Worm (Caenorhabditis elegans) whole organism, midembryonic: Measurements from ENCODE around the gene C53D6.4.

Source experiments
- T22C8.4 ChIP-seq: fragments of 200-800 bp; sonication (Bioruptor generic); IDR thresholded peaks from 2 replicates; pipeline ENCODE4 v1.3.6; 2022; ENCODE audit warnings: missing genetic modification characterization, missing compliant biosample characterization
- cog-1 ChIP-seq: sonication (generic microtip); optimal IDR thresholded peaks from 2 replicates; lab custom pipeline; 2016; ENCODE audit warnings: missing genetic modification characterization, missing compliant biosample characterization
- flt-1 ChIP-seq: fragments of 200-800 bp; sonication (Bioruptor generic); IDR thresholded peaks from 2 replicates; pipeline ENCODE4 v1.3.6; 2022; ENCODE audit warnings: missing genetic modification characterization, missing compliant biosample characterization
- klf-2 ChIP-seq: fragments of 200-800 bp; sonication (Bioruptor generic); conservative IDR thresholded peaks from 2 replicates; pipeline ENCODE4 v1.3.6; 2022; ENCODE audit warnings: missing genetic modification reagents, missing genetic modification characterization, missing compliant biosample characterization
- med-1 ChIP-seq: sonication (generic microtip); optimal IDR thresholded peaks from 2 replicates; lab custom pipeline; 2017; ENCODE audit warnings: missing genetic modification characterization, mild to moderate bottlenecking, missing compliant biosample characterization, antibody characterized with exemption, missing genetic modification reagents; ENCODE audit not compliant: insufficient read depth
- ref-1 ChIP-seq: fragments of 200-800 bp; sonication (Bioruptor generic); conservative IDR thresholded peaks from 2 replicates; pipeline ENCODE4 v1.3.6; 2022; ENCODE audit warnings: missing genetic modification reagents, missing genetic modification characterization, missing compliant biosample characterization
- tab-1 ChIP-seq: fragments of 200-800 bp; sonication (Bioruptor generic); IDR thresholded peaks from 2 replicates; pipeline ENCODE4 v1.3.6; 2022; ENCODE audit warnings: missing genetic modification characterization, missing compliant biosample characterization
- ztf-23 ChIP-seq: fragments of 200-800 bp; sonication (Bioruptor generic); IDR thresholded peaks from 2 replicates; pipeline ENCODE4 v1.3.6; 2022; ENCODE audit warnings: missing genetic modification reagents, missing genetic modification characterization, missing compliant biosample characterization
- ztf-29 ChIP-seq: fragments of 200-800 bp; sonication (Bioruptor generic); IDR thresholded peaks from 2 replicates; pipeline ENCODE4 v1.3.6; 2022; ENCODE audit warnings: missing genetic modification reagents, missing genetic modification characterization, missing compliant biosample characterization

ce11 chrIV:9063518-9063917 is 42.8 kb upstream of the C53D6.4 start:
- TF ChIP-seq T22C8.4 (GFP tag; lab: Robert Waterston, UW) (no peak), ref-1 (no peak), med-1 (GFP tag; lab: Kevin White, UChicago) (no peak), flt-1 (GFP tag; lab: Robert Waterston, UW) (no peak), tab-1 (no peak), ztf-23 (GFP tag; lab: Robert Waterston, UW) (no peak), cog-1 (tag; lab: Kevin White, UChicago) (no peak), ztf-29 (GFP tag; lab: Robert Waterston, UW) (no peak), klf-2 (GFP tag; lab: Robert Waterston, UW) (no peak)
